Worm (Caenorhabditis elegans) whole organism, mixed stage, embryonic: Measurements from ENCODE around the gene alh-9.

Source experiments
- blmp-1 ChIP-seq: fragments of 150-350 bp; optimal IDR thresholded peaks from 2 replicates; lab custom pipeline; 2014; ENCODE audit warnings: missing biosample characterization, missing genetic modification characterization
- ces-1 ChIP-seq: fragments of 150-350 bp; optimal IDR thresholded peaks from 2 replicates; lab custom pipeline; 2014; ENCODE audit warnings: missing biosample characterization, missing genetic modification reagents, missing genetic modification characterization
- lin-13 ChIP-seq: fragments of 150-350 bp; optimal IDR thresholded peaks from 2 replicates; lab custom pipeline; 2014; ENCODE audit warnings: missing biosample characterization, missing genetic modification characterization
- nhr-237 ChIP-seq: fragments of 150-350 bp; optimal IDR thresholded peaks from 2 replicates; lab custom pipeline; 2014; ENCODE audit warnings: missing biosample characterization, missing genetic modification characterization
- nhr-28 ChIP-seq: fragments of 150-350 bp; optimal IDR thresholded peaks from 2 replicates; lab custom pipeline; 2014; ENCODE audit warnings: missing biosample characterization, missing genetic modification characterization
- unc-120 ChIP-seq: sonication (generic microtip); optimal IDR thresholded peaks from 2 replicates; lab custom pipeline; 2017; ENCODE audit warnings: missing genetic modification characterization, missing compliant biosample characterization; ENCODE audit not compliant: poor library complexity, severe bottlenecking

ce11 chrIII:5833376-5833775 lies 22.4 kb upstream of the alh-9 start, which contains the start of the genes R12B2.13 and mdt-15:
- no peak for TF ChIP-seq ces-1 (GFP tag; lab: Kevin White, UChicago)
- no peak for TF ChIP-seq unc-120 (tag; lab: Kevin White, UChicago)
- TF ChIP-seq blmp-1: no peak
- no peak for TF ChIP-seq nhr-237 (tag; lab: Kevin White, UChicago)
- TF ChIP-seq nhr-28 (tag; lab: Kevin White, UChicago): no peak
- no peak for TF ChIP-seq lin-13
